Fruit fly (Drosophila melanogaster) whole organism, embryonic: Measurements from ENCODE around the gene gish.

Experiments used
- Atf3 ChIP-seq: fragments of 200-800 bp; sonication (Bioruptor generic); optimal IDR thresholded peaks from 3 replicates; lab custom pipeline; 2016; ENCODE audit warnings: missing biosample characterization, missing genetic modification characterization
- Bdp1 ChIP-seq: fragments of 200-800 bp; sonication (Bioruptor generic); optimal IDR thresholded peaks from 3 replicates; lab custom pipeline; 2016; ENCODE audit warnings: missing biosample characterization, missing genetic modification characterization
- CG11093 ChIP-seq: fragments of 200-800 bp; sonication (Bioruptor generic); IDR thresholded peaks from 3 replicates; pipeline ENCODE4 v1.3.6; 2022; ENCODE audit warnings: missing biosample characterization, missing genetic modification characterization
- CG11560 ChIP-seq: fragments of 200-800 bp; sonication (Bioruptor generic); IDR thresholded peaks from 3 replicates; pipeline ENCODE4 v1.3.6; 2022; ENCODE audit warnings: missing biosample characterization, missing genetic modification characterization
- CG12659 ChIP-seq: fragments of 200-800 bp; sonication (Bioruptor generic); optimal IDR thresholded peaks from 3 replicates; lab custom pipeline; 2017; ENCODE audit warnings: mild to moderate bottlenecking, missing biosample characterization, missing genetic modification reagents, missing genetic modification characterization
- CG1832 ChIP-seq: fragments of 200-800 bp; sonication (Bioruptor generic); optimal IDR thresholded peaks from 2 replicates; lab custom pipeline; 2017; ENCODE audit warnings: missing biosample characterization, mild to moderate bottlenecking, missing genetic modification characterization, inconsistent platforms
- CG18476 ChIP-seq: fragments of 200-800 bp; sonication (Bioruptor generic); optimal IDR thresholded peaks from 2 replicates; lab custom pipeline; 2016; ENCODE audit warnings: missing biosample characterization, mild to moderate bottlenecking, missing genetic modification characterization
- CG2116 ChIP-seq: fragments of 200-800 bp; sonication (Bioruptor generic); optimal IDR thresholded peaks from 3 replicates; lab custom pipeline; 2018; ENCODE audit warnings: missing biosample characterization, mild to moderate bottlenecking, missing genetic modification characterization
- CG34376 ChIP-seq: fragments of 200-800 bp; sonication (Bioruptor generic); optimal IDR thresholded peaks from 2 replicates; lab custom pipeline; 2018; ENCODE audit warnings: missing biosample characterization, mild to moderate bottlenecking, missing genetic modification characterization
- CG43689 ChIP-seq: fragments of 200-800 bp; sonication (Bioruptor generic); IDR thresholded peaks from 2 replicates; pipeline ENCODE4 v1.3.6; 2022; ENCODE audit warnings: missing biosample characterization, missing genetic modification characterization
- CG6175 ChIP-seq: fragments of 200-800 bp; sonication (Bioruptor generic); IDR thresholded peaks from 3 replicates; pipeline ENCODE4 v1.3.6; 2022; ENCODE audit warnings: missing biosample characterization, missing genetic modification characterization
- CG8281 ChIP-seq: fragments of 200-800 bp; sonication (Bioruptor generic); optimal IDR thresholded peaks from 2 replicates; lab custom pipeline; 2018; ENCODE audit warnings: missing biosample characterization, mild to moderate bottlenecking, missing genetic modification characterization, moderate library complexity
- CTCF ChIP-seq: fragments of 200-800 bp; sonication (Bioruptor generic); optimal IDR thresholded peaks from 2 replicates; lab custom pipeline; 2017; ENCODE audit warnings: missing biosample characterization, mild to moderate bottlenecking, missing genetic modification characterization, moderate library complexity
- Fer3 ChIP-seq: fragments of 200-800 bp; sonication (Bioruptor generic); optimal IDR thresholded peaks from 2 replicates; lab custom pipeline; 2018; ENCODE audit warnings: missing biosample characterization, mild to moderate bottlenecking, missing genetic modification characterization, moderate library complexity
- HmgZ ChIP-seq: fragments of 200-800 bp; sonication (Bioruptor generic); optimal IDR thresholded peaks from 2 replicates; lab custom pipeline; 2018; ENCODE audit warnings: missing biosample characterization, mild to moderate bottlenecking, missing genetic modification characterization
- Hr78 ChIP-seq, 2 experiments: fragments of 200-800 bp in 1 of 2; fragments of >200 bp in 1 of 2; sonication (Bioruptor generic) in 1 of 2; optimal IDR thresholded peaks; 2 replicates each; lab custom pipeline; 2017 to 2019; ENCODE audit warnings: missing biosample characterization in 2 of 2, missing genetic modification characterization in 2 of 2, mild to moderate bottlenecking in 1 of 2, moderate library complexity in 1 of 2
- Sin3A ChIP-seq: fragments of >200 bp; optimal IDR thresholded peaks from 2 replicates; lab custom pipeline; 2018
- bab2 ChIP-seq: fragments of 200-800 bp; sonication (Bioruptor generic); optimal IDR thresholded peaks from 2 replicates; lab custom pipeline; 2016; ENCODE audit warnings: missing biosample characterization, missing genetic modification characterization
- dmrt11E ChIP-seq: fragments of 200-800 bp; sonication (Bioruptor generic); optimal IDR thresholded peaks from 3 replicates; lab custom pipeline; 2018; ENCODE audit warnings: missing biosample characterization, mild to moderate bottlenecking, missing genetic modification characterization, moderate library complexity
- en ChIP-seq: fragments of 200-800 bp; sonication (Bioruptor generic); optimal IDR thresholded peaks from 2 replicates; lab custom pipeline; 2016; ENCODE audit warnings: missing biosample characterization, missing genetic modification characterization
- exex ChIP-seq: fragments of 200-800 bp; sonication (Bioruptor generic); optimal IDR thresholded peaks from 4 replicates; lab custom pipeline; 2018; ENCODE audit warnings: missing biosample characterization, mild to moderate bottlenecking, missing genetic modification characterization, moderate library complexity
- gcm ChIP-seq: fragments of 200-800 bp; sonication (Bioruptor generic); optimal IDR thresholded peaks from 2 replicates; lab custom pipeline; 2019; ENCODE audit warnings: missing biosample characterization, mild to moderate bottlenecking, missing genetic modification characterization, moderate library complexity
- lab ChIP-seq: fragments of 200-800 bp; sonication (Bioruptor generic); optimal IDR thresholded peaks from 3 replicates; lab custom pipeline; 2017; ENCODE audit warnings: missing biosample characterization, missing genetic modification characterization, mild to moderate bottlenecking, moderate library complexity, missing genetic modification reagents
- lbe ChIP-seq: fragments of 200-800 bp; sonication (Bioruptor generic); optimal IDR thresholded peaks from 2 replicates; lab custom pipeline; 2016; ENCODE audit warnings: missing biosample characterization, mild to moderate bottlenecking, missing genetic modification characterization
- nom ChIP-seq: fragments of 200-800 bp; sonication (Bioruptor generic); optimal IDR thresholded peaks from 2 replicates; lab custom pipeline; 2017; ENCODE audit warnings: missing biosample characterization, missing genetic modification characterization, mild to moderate bottlenecking, moderate library complexity, missing genetic modification reagents
- row ChIP-seq: fragments of 200-800 bp; sonication (Bioruptor generic); IDR thresholded peaks from 3 replicates; pipeline ENCODE4 v1.3.6; 2022; ENCODE audit warnings: missing biosample characterization, missing genetic modification characterization
- sd ChIP-seq: fragments of 200-800 bp; sonication (Bioruptor generic); optimal IDR thresholded peaks from 3 replicates; lab custom pipeline; 2018; ENCODE audit warnings: missing biosample characterization, mild to moderate bottlenecking, missing genetic modification characterization, moderate library complexity
- sens ChIP-seq: fragments of 200-800 bp; sonication (Bioruptor generic); peaks from one replicate; lab custom pipeline; 2016; ENCODE audit warnings: missing biosample characterization, missing genetic modification characterization
- sisA ChIP-seq: fragments of 200-800 bp; sonication (Bioruptor generic); IDR thresholded peaks from 2 replicates; pipeline ENCODE4 v1.3.6; 2022; ENCODE audit warnings: missing biosample characterization, missing genetic modification characterization
- slp2 ChIP-seq: fragments of 200-800 bp; sonication (Bioruptor generic); optimal IDR thresholded peaks from 2 replicates; lab custom pipeline; 2016; ENCODE audit warnings: missing biosample characterization, missing genetic modification characterization

The gish gene

dm6 chr3R:16309302-16310080 lies 37.2 kb downstream of the gish start (continued):
- TF ChIP-seq CG11093 (GFP tag; lab: Robert Waterston, UW): no peak
- TF ChIP-seq slp2 (GFP tag; lab: Kevin White, UChicago): no peak
- peak; percentile 29 for TF ChIP-seq Fer3 (tag; lab: Kevin White, UChicago)
- TF ChIP-seq nom (GFP tag; lab: Kevin White, UChicago): peak; percentile 34
- TF ChIP-seq bab2 (GFP tag; lab: Kevin White, UChicago): peak; percentile 12
- no peak for TF ChIP-seq CG11560 (tag; lab: Robert Waterston, UW)
- TF ChIP-seq Sin3A (lab: Kevin White, UChicago): no peak
- no peak for TF ChIP-seq CG8281 (tag; lab: Kevin White, UChicago)
- peak; percentile 23 for TF ChIP-seq CG12659

- TF ChIP-seq sens (GFP tag; lab: Kevin White, UChicago): peak; percentile 49
- peak in 1 of 2 experiments; percentile 64 for TF ChIP-seq Hr78 (GFP tag; optimal IDR thresholded peaks at IDR 0.05; lab: Kevin White, UChicago)
- peak; percentile 52 for TF ChIP-seq CTCF (GFP tag; lab: Kevin White, UChicago)
- no peak for TF ChIP-seq en (GFP tag; lab: Kevin White, UChicago)
- TF ChIP-seq CG6175 (GFP tag; lab: Robert Waterston, UW): no peak
- peak; percentile 29 for TF ChIP-seq CG34376 (GFP tag; lab: Kevin White, UChicago)
- TF ChIP-seq exex: peak; percentile 73
- no peak for TF ChIP-seq lbe (GFP tag; lab: Kevin White, UChicago)
- 0 out of 3 replicates have a peak, but pooled peaks have one; percentile 13 for TF ChIP-seq row (GFP tag; lab: Robert Waterston, UW)
- TF ChIP-seq sd: peak; percentile 71
Observed at dm6 chr3R:16310081-16310493, 37.8 kb downstream of the gish start.

DNA sequence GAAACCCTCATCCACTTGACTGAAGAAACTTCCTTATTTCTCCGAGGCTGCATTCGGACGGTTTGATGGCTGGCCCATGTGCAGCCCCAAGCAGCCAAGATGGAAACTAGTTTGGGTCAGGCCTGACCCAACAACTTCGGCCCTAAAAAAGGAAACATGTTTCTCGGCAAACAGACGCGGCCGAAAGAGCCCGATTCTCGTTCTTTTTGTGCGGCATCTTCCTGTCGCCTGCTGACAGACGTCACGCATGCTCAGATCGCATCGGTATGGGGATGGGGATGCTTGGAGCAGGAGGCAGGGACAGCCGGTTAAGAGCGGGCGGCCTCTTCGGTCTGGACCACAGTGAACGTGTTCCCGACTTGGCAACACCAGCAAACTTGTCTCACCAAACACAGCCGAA lies 44.5 kb downstream of the gish start:
- TF ChIP-seq lbe (GFP tag; lab: Kevin White, UChicago) (peak; percentile 24), HmgZ (tag; lab: Kevin White, UChicago) (no peak), gcm (GFP tag; lab: Kevin White, UChicago) (no peak), nom (GFP tag; lab: Kevin White, UChicago) (peak; percentile 7), Atf3 (GFP tag; lab: Kevin White, UChicago) (no peak)

DNA sequence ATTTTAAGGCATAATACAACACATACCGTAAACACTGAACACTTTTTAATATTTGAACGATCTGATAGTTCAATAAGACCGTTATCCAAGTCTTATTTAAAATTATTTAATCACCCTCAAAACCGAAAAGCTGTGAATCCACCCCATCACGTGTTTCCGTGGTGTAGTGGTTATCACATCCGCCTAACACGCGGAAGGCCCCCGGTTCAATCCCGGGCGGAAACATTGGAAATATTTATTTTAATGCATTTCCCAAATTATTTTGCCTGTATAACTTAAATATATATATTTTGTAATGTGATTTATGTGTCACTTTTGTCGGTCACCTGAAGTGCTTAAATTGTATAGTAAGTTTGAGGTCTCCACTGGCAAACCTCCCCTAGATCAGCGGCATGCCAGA lies 49.3 kb downstream of the gish start, which contains the start of gene CG44044:
TSS of gene CG44044 (plus strand) at position 301 of the 400 bp plus-strand sequence.
- peak; percentile 9 for TF ChIP-seq sens (GFP tag; lab: Kevin White, UChicago)
- TF ChIP-seq Bdp1 (GFP tag; lab: Kevin White, UChicago): peak; percentile 56
- peak; percentile 37 for TF ChIP-seq CG18476
- TF ChIP-seq CG2116: no peak
- TF ChIP-seq sisA (GFP tag; lab: Robert Waterston, UW): no peak
- TF ChIP-seq CG43689 (GFP tag; lab: Robert Waterston, UW): no peak

- TF ChIP-seq lab: peak; percentile 76
- peak; percentile 51 for TF ChIP-seq exex
- TF ChIP-seq dmrt11E (tag; lab: Kevin White, UChicago): no peak
- TF ChIP-seq sens (GFP tag; lab: Kevin White, UChicago): peak; percentile 2
- no peak for TF ChIP-seq CG1832 (GFP tag; lab: Kevin White, UChicago)
Observed at dm6 chr3R:16323093-16323492, 50.8 kb downstream of the gish start, which contains the start of gene CG6901. Gene CG6901, plus strand, starts transcription at chr3R:16323415.
